Fruit fly (Drosophila melanogaster) whole organism, prepupa: ENCODE data around the gene CG4374.

Experiments used
- CG10631 ChIP-seq: fragments of 200-800 bp; sonication (Bioruptor generic); optimal IDR thresholded peaks from 2 replicates; lab custom pipeline; 2016; ENCODE audit warnings: missing biosample characterization, missing genetic modification characterization
- CG11294 ChIP-seq: fragments of 200-800 bp; sonication (Bioruptor generic); IDR thresholded peaks from 2 replicates; pipeline ENCODE4 v1.3.6; 2022; ENCODE audit warnings: missing biosample characterization, missing genetic modification characterization
- CG8632 ChIP-seq: fragments of 200-800 bp; sonication (Bioruptor generic); optimal IDR thresholded peaks from 3 replicates; lab custom pipeline; 2016; ENCODE audit warnings: missing biosample characterization, missing genetic modification characterization
- esn ChIP-seq: fragments of 200-800 bp; sonication (Bioruptor generic); optimal IDR thresholded peaks from 2 replicates; lab custom pipeline; 2016; ENCODE audit warnings: missing biosample characterization, mild to moderate bottlenecking, missing genetic modification characterization, moderate library complexity
- topi ChIP-seq: fragments of 200-800 bp; sonication (Bioruptor generic); optimal IDR thresholded peaks from 3 replicates; lab custom pipeline; 2016; ENCODE audit warnings: missing biosample characterization, missing genetic modification characterization

DNA sequence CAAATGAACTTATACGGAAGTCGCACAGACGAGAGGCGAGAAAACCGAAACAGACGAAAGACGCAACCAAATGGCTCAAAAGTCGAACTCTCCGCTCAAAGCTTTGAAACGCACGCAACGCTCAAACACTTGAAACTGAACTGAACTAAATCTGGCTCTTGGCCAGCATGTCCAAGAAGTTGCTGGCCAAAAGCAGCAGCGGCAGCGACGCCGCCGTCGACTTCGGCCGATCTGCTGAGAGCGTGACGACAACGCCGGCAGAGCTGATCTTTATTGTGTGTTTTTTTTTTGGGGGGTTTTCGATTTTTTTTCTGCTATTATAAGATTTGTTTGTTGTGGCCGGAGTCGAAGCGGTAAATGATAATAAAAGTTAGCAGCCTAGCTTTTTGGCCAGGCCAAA, 40.7 kb downstream of the CG4374 start:
- no peak for TF ChIP-seq CG10631 (GFP tag; lab: Kevin White, UChicago)
- no peak for TF ChIP-seq esn (GFP tag; lab: Kevin White, UChicago)
- no peak for TF ChIP-seq CG8632 (GFP tag; lab: Kevin White, UChicago)
- TF ChIP-seq CG11294 (GFP tag; lab: Robert Waterston, UW) = no peak
- no peak for TF ChIP-seq topi (GFP tag; lab: Kevin White, UChicago)
